Worm (Caenorhabditis elegans) whole organism, L2 larva: ENCODE data around the gene irld-39.

ENCODE experiments used
- nhr-237 ChIP-seq: fragments of 150-350 bp; optimal IDR thresholded peaks from 2 replicates; lab custom pipeline; 2014; ENCODE audit warnings: missing biosample characterization, missing genetic modification characterization
- nhr-6 ChIP-seq: fragments of 150-350 bp; optimal IDR thresholded peaks from 2 replicates; lab custom pipeline; 2014; ENCODE audit warnings: missing biosample characterization, missing genetic modification characterization
- skn-1 ChIP-seq: sonication (generic microtip); optimal IDR thresholded peaks from 2 replicates; lab custom pipeline; 2017; ENCODE audit warnings: missing biosample characterization, missing genetic modification characterization
- sma-9 ChIP-seq, 2 experiments: fragments of 150-350 bp in 1 of 2; sonication (generic microtip) in 1 of 2; optimal IDR thresholded peaks; 2 replicates each; lab custom pipeline; 2014 to 2016; ENCODE audit warnings: missing genetic modification characterization in 2 of 2, mild to moderate bottlenecking in 1 of 2, missing biosample characterization in 1 of 2, missing compliant biosample characterization in 1 of 2, missing genetic modification reagents in 1 of 2, moderate library complexity in 1 of 2
- ztf-11 ChIP-seq: sonication (generic microtip); optimal IDR thresholded peaks from 2 replicates; lab custom pipeline; 2017; ENCODE audit warnings: missing biosample characterization, missing genetic modification characterization

DNA sequence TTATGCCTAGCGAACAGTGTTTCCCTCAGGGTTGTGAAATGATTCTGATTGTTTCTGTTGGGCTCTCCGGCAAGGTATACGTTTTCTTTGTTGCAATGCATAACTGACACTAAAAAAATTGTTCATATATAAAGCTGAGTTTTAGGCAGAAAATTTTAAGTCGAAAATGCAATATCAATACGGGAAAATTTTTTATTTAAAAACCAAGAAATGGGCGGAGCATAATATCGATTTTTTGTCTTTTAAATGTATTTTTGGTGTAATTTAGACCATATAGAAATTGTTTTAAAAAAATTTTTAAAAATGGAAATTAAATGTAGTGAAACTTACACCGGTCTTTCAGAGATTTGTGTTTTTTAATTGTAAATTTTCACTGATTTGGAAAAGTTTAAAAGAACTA is 48.4 kb upstream of the irld-39 start, which contains the start of gene Y105C5B.1413:
- TF ChIP-seq ztf-11 (tag; lab: Kevin White, UChicago) = no peak
- no peak for TF ChIP-seq skn-1 (tag; lab: Kevin White, UChicago)
- no peak for TF ChIP-seq nhr-237 (tag; lab: Kevin White, UChicago)
- TF ChIP-seq sma-9 (GFP tag; optimal IDR thresholded peaks at IDR 0.05; lab: Kevin White, UChicago) = no peak
- TF ChIP-seq sma-9 (tag; optimal IDR thresholded peaks at IDR 0.05; lab: Kevin White, UChicago) = no peak
- TF ChIP-seq nhr-6 = no peak
